Worm (Caenorhabditis elegans) whole organism, L3 larva: ENCODE data around the gene Y59C2A.2.

Experiments used
- R02D3.7 ChIP-seq: fragments of 150-350 bp; optimal IDR thresholded peaks from 2 replicates; lab custom pipeline; 2014; ENCODE audit warnings: missing biosample characterization, missing genetic modification characterization
- ceh-82 ChIP-seq: fragments of 150-350 bp; optimal IDR thresholded peaks from 2 replicates; lab custom pipeline; 2014; ENCODE audit warnings: missing biosample characterization, missing genetic modification characterization
- elt-2 ChIP-seq: sonication (generic microtip); optimal IDR thresholded peaks from 2 replicates; lab custom pipeline; 2016; ENCODE audit warnings: missing genetic modification reagents, mild to moderate bottlenecking, missing genetic modification characterization, missing compliant biosample characterization
- fos-1 ChIP-seq: fragments of 150-350 bp; optimal IDR thresholded peaks from 2 replicates; lab custom pipeline; 2014; ENCODE audit warnings: missing biosample characterization, missing genetic modification characterization
- jun-1 ChIP-seq: fragments of 150-350 bp; optimal IDR thresholded peaks from 2 replicates; lab custom pipeline; 2014; ENCODE audit warnings: missing biosample characterization, missing genetic modification reagents, missing genetic modification characterization
- lin-15B ChIP-seq: fragments of 150-350 bp; optimal IDR thresholded peaks from 2 replicates; lab custom pipeline; 2014; ENCODE audit warnings: missing biosample characterization, missing genetic modification characterization
- lin-39 ChIP-seq: fragments of 150-350 bp; optimal IDR thresholded peaks from 2 replicates; lab custom pipeline; 2018; ENCODE audit warnings: missing biosample characterization, missing genetic modification reagents, missing genetic modification characterization
- mdl-1 ChIP-seq: fragments of 150-350 bp; optimal IDR thresholded peaks from 2 replicates; lab custom pipeline; 2014; ENCODE audit warnings: missing biosample characterization, missing genetic modification characterization

DNA sequence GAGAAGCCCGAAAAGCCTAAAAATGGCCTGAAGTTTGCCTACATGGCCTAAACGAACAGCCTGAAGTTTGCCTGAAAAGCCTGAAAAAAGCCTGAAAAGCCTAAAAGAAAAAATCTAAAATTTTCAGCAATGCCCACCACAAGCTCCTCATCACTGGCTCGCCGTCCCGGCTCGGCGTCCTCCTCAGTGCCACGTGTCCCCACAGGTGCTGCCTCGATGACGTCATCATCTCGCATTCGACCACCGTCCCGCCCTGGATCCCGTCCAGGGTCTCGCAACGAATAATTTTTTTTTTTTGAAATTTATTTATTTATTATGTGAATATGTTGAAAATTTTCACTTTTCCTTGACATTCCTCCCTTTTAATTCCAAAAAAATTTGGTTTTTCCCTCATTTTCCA, 49.7 kb upstream of the Y59C2A.2 start:
- TF ChIP-seq R02D3.7 (tag; lab: Kevin White, UChicago) (no peak), elt-2 (no peak), fos-1 (tag; lab: Kevin White, UChicago) (no peak), mdl-1 (tag; lab: Kevin White, UChicago) (no peak), lin-39 (tag; lab: Kevin White, UChicago) (no peak), ceh-82 (tag; lab: Kevin White, UChicago) (no peak), jun-1 (tag; lab: Kevin White, UChicago) (no peak), lin-15B (tag; lab: Kevin White, UChicago) (no peak)
